Worm (Caenorhabditis elegans): ENCODE measurements around the gene rack-1.

The rack-1 gene

DNA sequence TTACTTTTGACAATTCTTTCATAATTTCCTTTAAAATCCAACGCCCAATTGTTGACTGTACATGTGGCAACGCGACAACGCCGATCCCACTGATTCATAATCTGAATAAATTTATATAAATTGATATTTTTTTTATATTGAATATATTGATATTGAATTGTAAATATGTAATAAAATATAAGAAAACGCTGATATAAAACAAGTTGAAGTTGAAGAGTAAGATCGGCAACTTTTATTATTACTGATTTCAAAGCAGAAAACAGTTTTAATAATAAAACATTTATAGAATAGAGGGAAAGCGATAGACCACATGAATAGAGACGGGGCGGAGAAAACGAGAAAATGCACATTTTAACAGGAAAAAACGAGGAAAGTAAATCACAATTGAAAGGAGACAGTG is 42.7 kb downstream of the rack-1 start, which contains the start of gene qns-1:
TSS of gene qns-1 (minus strand) at position 101 of the 400 bp plus-strand sequence.
- TF ChIP-seq ceh-13 (GFP tag; optimal IDR thresholded peaks at IDR 0.05) (no peak), aly-1 (tag; optimal IDR thresholded peaks at IDR 0.05) (no peak), ets-7 (tag; optimal IDR thresholded peaks at IDR 0.05) (no peak), flt-1 (GFP tag; IDR thresholded peaks at IDR 0.05) (no peak), B0310.2 (tag; optimal IDR thresholded peaks at IDR 0.05) (no peak), hnd-1 (tag; optimal IDR thresholded peaks at IDR 0.05) (no peak), tbx-37 (GFP tag; conservative IDR thresholded peaks at IDR 0.05) (no peak), ama-1 (optimal IDR thresholded peaks at IDR 0.05) (no peak), pes-1 (GFP tag; IDR thresholded peaks at IDR 0.05) (no peak), scrt-1 (GFP tag; IDR thresholded peaks at IDR 0.05) (no peak)

DNA sequence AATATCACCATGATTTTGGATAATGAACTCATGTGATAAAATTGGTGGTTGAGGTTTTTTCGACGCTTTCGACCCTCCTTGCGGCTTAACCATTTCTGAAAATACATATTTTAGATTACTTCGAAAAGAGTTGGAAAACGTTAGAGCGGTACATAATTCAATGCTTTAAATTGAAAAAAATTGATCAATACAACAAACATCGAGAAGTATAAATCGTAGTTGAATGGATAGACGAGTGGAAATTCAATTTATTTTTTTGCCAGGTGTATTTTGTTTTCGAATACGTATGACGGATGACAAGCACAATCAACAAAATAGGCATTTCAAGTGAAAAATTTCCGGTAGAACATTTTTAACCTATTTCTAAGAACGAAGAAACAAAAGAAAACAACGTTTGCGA is 44.7 kb downstream of the rack-1 start, which contains the start of gene tram-1:
TSS of gene tram-1 (minus strand) at position 101 of the 400 bp plus-strand sequence.
- TF ChIP-seq sea-1 (GFP tag; conservative IDR thresholded peaks at IDR 0.05): no peak
- TF ChIP-seq tbx-37 (GFP tag; conservative IDR thresholded peaks at IDR 0.05): no peak
- TF ChIP-seq hnd-1 (tag; optimal IDR thresholded peaks at IDR 0.05): no peak
- TF ChIP-seq aly-1 (tag; optimal IDR thresholded peaks at IDR 0.05): no peak
- TF ChIP-seq ceh-36 (tag; optimal IDR thresholded peaks at IDR 0.05): no peak
- no peak for TF ChIP-seq ama-1 (optimal IDR thresholded peaks at IDR 0.05)
- no peak for TF ChIP-seq tbx-11 (GFP tag; IDR thresholded peaks at IDR 0.05)
- TF ChIP-seq B0310.2 (tag; optimal IDR thresholded peaks at IDR 0.05): no peak
- no peak for TF ChIP-seq pes-1 (GFP tag; IDR thresholded peaks at IDR 0.05)
- no peak for TF ChIP-seq ets-7 (tag; optimal IDR thresholded peaks at IDR 0.05)
- TF ChIP-seq F13C5.2 (tag; optimal IDR thresholded peaks at IDR 0.05): no peak
- no peak for TF ChIP-seq flt-1 (GFP tag; IDR thresholded peaks at IDR 0.05)
- no peak for TF ChIP-seq tra-4 (tag; optimal IDR thresholded peaks at IDR 0.05)
- TF ChIP-seq hmg-4 (GFP tag; optimal IDR thresholded peaks at IDR 0.05): no peak
- TF ChIP-seq hmbx-1 (tag; optimal IDR thresholded peaks at IDR 0.05): no peak
- TF ChIP-seq ceh-13 (GFP tag; optimal IDR thresholded peaks at IDR 0.05): no peak

DNA sequence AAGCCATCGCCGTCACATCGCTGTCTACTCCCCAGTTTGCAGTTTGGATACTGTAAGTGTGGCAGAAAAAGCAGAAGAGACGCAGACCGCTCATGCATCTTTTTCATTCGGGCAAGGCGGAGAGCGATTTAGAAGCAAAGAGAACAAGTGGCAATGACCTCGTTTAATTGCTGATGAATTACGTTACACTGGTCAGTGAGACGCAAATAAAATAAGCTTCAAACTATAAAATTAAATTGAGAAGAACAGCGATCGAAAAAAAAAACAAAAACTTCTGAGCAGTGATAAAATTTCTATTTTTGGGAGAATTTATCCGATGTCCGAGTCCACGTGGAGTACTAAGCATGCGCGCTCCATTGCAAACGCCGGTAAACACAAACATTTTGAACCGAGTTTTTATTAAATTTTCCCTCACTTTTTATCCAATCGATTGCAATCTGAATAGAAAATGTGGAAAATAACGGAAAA is 45.7 kb downstream of the rack-1 start, which contains the start of gene C24F3.2:
TSS of gene C24F3.2 (plus strand) at position 418 of the 468 bp plus-strand sequence.
- TF ChIP-seq ama-1 (optimal IDR thresholded peaks at IDR 0.05) (no peak), hmbx-1 (tag; optimal IDR thresholded peaks at IDR 0.05) (no peak), tbx-11 (GFP tag; IDR thresholded peaks at IDR 0.05) (no peak), scrt-1 (GFP tag; IDR thresholded peaks at IDR 0.05) (no peak), B0310.2 (tag; optimal IDR thresholded peaks at IDR 0.05) (no peak), F13C5.2 (tag; optimal IDR thresholded peaks at IDR 0.05) (no peak), aly-1 (tag; optimal IDR thresholded peaks at IDR 0.05) (no peak), hmg-4 (GFP tag; optimal IDR thresholded peaks at IDR 0.05) (no peak)

DNA sequence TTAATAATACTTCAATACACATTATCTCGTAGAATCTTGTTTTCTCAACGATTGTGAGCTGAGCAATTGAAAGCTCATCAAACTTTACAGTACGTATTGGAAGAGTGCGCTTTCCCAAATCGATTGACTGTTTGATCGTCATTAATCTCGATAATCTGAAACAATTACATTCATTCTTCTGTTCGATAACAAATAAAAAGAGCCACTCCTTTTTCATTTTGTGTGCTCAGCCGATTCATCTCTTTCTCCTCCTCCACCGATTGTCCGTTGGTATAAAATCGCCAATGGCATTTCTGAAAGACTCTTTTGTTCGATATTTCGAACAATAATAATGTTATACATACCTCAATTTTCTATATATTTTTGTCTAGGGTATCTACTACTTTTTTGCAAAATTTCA is 47.2 kb downstream of the rack-1 start, which contains the start of gene nas-12:
TSS of gene nas-12 (plus strand) at position 301 of the 400 bp plus-strand sequence.
- no peak for TF ChIP-seq B0310.2 (tag; optimal IDR thresholded peaks at IDR 0.05)
- TF ChIP-seq ama-1 (optimal IDR thresholded peaks at IDR 0.05): no peak
- no peak for TF ChIP-seq F13C5.2 (tag; optimal IDR thresholded peaks at IDR 0.05)
- no peak for TF ChIP-seq hmg-4 (GFP tag; optimal IDR thresholded peaks at IDR 0.05)
- TF ChIP-seq scrt-1 (GFP tag; IDR thresholded peaks at IDR 0.05): no peak
- no peak for TF ChIP-seq hnd-1 (tag; optimal IDR thresholded peaks at IDR 0.05)
- no peak for TF ChIP-seq flt-1 (GFP tag; IDR thresholded peaks at IDR 0.05)
- no peak for TF ChIP-seq pes-1 (GFP tag; IDR thresholded peaks at IDR 0.05)
- no peak for TF ChIP-seq ceh-13 (GFP tag; optimal IDR thresholded peaks at IDR 0.05)
- no peak for TF ChIP-seq tbx-37 (GFP tag; conservative IDR thresholded peaks at IDR 0.05)
- TF ChIP-seq ceh-36 (tag; optimal IDR thresholded peaks at IDR 0.05): no peak
- no peak for TF ChIP-seq ets-7 (tag; optimal IDR thresholded peaks at IDR 0.05)
- TF ChIP-seq sea-1 (GFP tag; conservative IDR thresholded peaks at IDR 0.05): no peak
- TF ChIP-seq tra-4 (tag; optimal IDR thresholded peaks at IDR 0.05): no peak
- TF ChIP-seq tbx-11 (GFP tag; IDR thresholded peaks at IDR 0.05): no peak

DNA sequence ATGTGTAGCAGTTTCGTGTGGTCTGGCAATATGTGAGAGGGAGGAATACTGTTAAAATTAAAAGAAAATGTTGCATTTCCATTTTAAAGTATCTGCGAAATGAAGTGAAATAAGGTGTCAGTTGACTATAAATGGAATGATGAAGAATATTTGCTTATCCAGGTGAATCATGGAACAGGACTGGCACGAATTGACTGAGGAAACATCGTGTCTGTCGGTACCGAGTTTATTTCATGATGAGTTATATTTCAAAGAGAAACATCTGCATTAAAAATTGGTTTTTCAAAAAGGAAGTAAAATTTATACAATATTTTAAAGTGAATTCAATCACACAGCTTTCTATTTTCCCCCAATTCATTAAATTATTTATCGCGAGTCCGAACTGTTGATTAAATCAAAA is 51.1 kb downstream of the rack-1 start, which contains the start of gene F01G10.6:
TSS of gene F01G10.6 (minus strand) at position 101 of the 400 bp plus-strand sequence.
- TF ChIP-seq hmbx-1 (tag; optimal IDR thresholded peaks at IDR 0.05) (no peak), scrt-1 (GFP tag; IDR thresholded peaks at IDR 0.05) (no peak), flt-1 (GFP tag; IDR thresholded peaks at IDR 0.05) (no peak), ama-1 (optimal IDR thresholded peaks at IDR 0.05) (no peak), hmg-4 (GFP tag; optimal IDR thresholded peaks at IDR 0.05) (no peak), tra-4 (tag; optimal IDR thresholded peaks at IDR 0.05) (no peak), pes-1 (GFP tag; IDR thresholded peaks at IDR 0.05) (no peak), B0310.2 (tag; optimal IDR thresholded peaks at IDR 0.05) (no peak), ets-7 (tag; optimal IDR thresholded peaks at IDR 0.05) (no peak), aly-1 (tag; optimal IDR thresholded peaks at IDR 0.05) (no peak), ceh-13 (GFP tag; optimal IDR thresholded peaks at IDR 0.05) (no peak), tbx-37 (GFP tag; conservative IDR thresholded peaks at IDR 0.05) (no peak), tbx-11 (GFP tag; IDR thresholded peaks at IDR 0.05) (no peak), ceh-36 (tag; optimal IDR thresholded peaks at IDR 0.05) (no peak)

All from whole organism, early embryonic.